Fruit fly (Drosophila melanogaster): ENCODE measurements around the gene Tcs6.

dm6 chr3R:26030562-26030961 is 27.5 kb downstream of the Tcs6 start:
- no peak for TF ChIP-seq ovo (GFP tag; optimal IDR thresholded peaks at IDR 0.05)
- no peak for TF ChIP-seq Mnt (GFP tag; optimal IDR thresholded peaks at IDR 0.05)
- TF ChIP-seq kay (GFP tag; ENCODE audit: borderline replicate concordance) = no peak
- TF ChIP-seq toe (GFP tag; optimal IDR thresholded peaks at IDR 0.05) = no peak
- no peak for TF ChIP-seq Crg-1 (GFP tag; optimal IDR thresholded peaks at IDR 0.05)
- TF ChIP-seq Clk (GFP tag; optimal IDR thresholded peaks at IDR 0.05) = no peak
- TF ChIP-seq tj (GFP tag; optimal IDR thresholded peaks at IDR 0.05) = no peak
- TF ChIP-seq CG1620 (GFP tag; optimal IDR thresholded peaks at IDR 0.05) = no peak
- TF ChIP-seq CG11617 (GFP tag; optimal IDR thresholded peaks at IDR 0.05) = no peak
- no peak for TF ChIP-seq Hr96 (GFP tag; optimal IDR thresholded peaks at IDR 0.05)
- TF ChIP-seq pad (GFP tag; optimal IDR thresholded peaks at IDR 0.05) = no peak
- TF ChIP-seq CG7101 (tag; optimal IDR thresholded peaks at IDR 0.05) = no peak
- no peak for TF ChIP-seq CG33017 (tag; optimal IDR thresholded peaks at IDR 0.05)
- TF ChIP-seq CG12768 (GFP tag; optimal IDR thresholded peaks at IDR 0.05) = no peak
